Worm (Caenorhabditis elegans) whole organism, young adult: ENCODE results near the gene lido-12.

Source experiments
- B0035.1 ChIP-seq: sonication (generic microtip); optimal IDR thresholded peaks from 2 replicates; lab custom pipeline; 2016; ENCODE audit warnings: missing genetic modification characterization, mild to moderate bottlenecking, missing compliant biosample characterization, missing genotype, missing genetic modification reagents
- F37B4.10 ChIP-seq: fragments of 200-800 bp; sonication (Bioruptor generic); IDR thresholded peaks from 2 replicates; pipeline ENCODE4 v1.3.6; 2022; ENCODE audit warnings: missing genetic modification characterization, missing compliant biosample characterization
- F39B2.1 ChIP-seq: fragments of 200-800 bp; sonication (Bioruptor generic); IDR thresholded peaks from 2 replicates; pipeline ENCODE4 v1.3.6; 2022; ENCODE audit warnings: missing genetic modification reagents, missing genetic modification characterization, missing compliant biosample characterization
- F55B11.4 ChIP-seq: sonication (generic microtip); optimal IDR thresholded peaks from 2 replicates; lab custom pipeline; 2016; ENCODE audit warnings: missing compliant biosample characterization, missing genetic modification characterization, borderline replicate concordance; ENCODE audit not compliant: insufficient read depth
- F57C9.4 ChIP-seq: sonication (generic microtip); optimal IDR thresholded peaks from 2 replicates; lab custom pipeline; 2017; ENCODE audit warnings: mild to moderate bottlenecking, missing genetic modification characterization, missing compliant biosample characterization
- K11D2.4 ChIP-seq: fragments of 200-800 bp; sonication (Bioruptor generic); IDR thresholded peaks from 2 replicates; pipeline ENCODE4 v1.3.6; 2022; ENCODE audit warnings: missing genetic modification reagents, missing genetic modification characterization, missing compliant biosample characterization
- Y53F4B.3 ChIP-seq: fragments of 200-800 bp; sonication (Bioruptor generic); IDR thresholded peaks from 2 replicates; pipeline ENCODE4 v1.3.6; 2022; ENCODE audit warnings: missing genetic modification reagents, missing genetic modification characterization, missing compliant biosample characterization
- Y53G8AR.9 ChIP-seq: fragments of 200-800 bp; sonication (Bioruptor generic); conservative IDR thresholded peaks from 2 replicates; pipeline ENCODE4 v1.3.6; 2022; ENCODE audit warnings: missing genetic modification reagents, missing genetic modification characterization, missing compliant biosample characterization
- Y67H2A.10 ChIP-seq: fragments of 200-800 bp; sonication (Bioruptor generic); conservative IDR thresholded peaks from 2 replicates; pipeline ENCODE4 v1.3.6; 2022; ENCODE audit warnings: missing genetic modification reagents, missing genetic modification characterization, missing compliant biosample characterization
- akir-1 ChIP-seq: fragments of 200-800 bp; sonication (Bioruptor generic); optimal IDR thresholded peaks from 2 replicates; lab custom pipeline; 2018; ENCODE audit warnings: mild to moderate bottlenecking, missing genetic modification characterization, moderate library complexity, missing compliant biosample characterization
- aptf-3 ChIP-seq: fragments of 200-800 bp; sonication (Bioruptor generic); IDR thresholded peaks from 2 replicates; pipeline ENCODE4 v1.3.6; 2022; ENCODE audit warnings: missing genetic modification characterization, missing compliant biosample characterization
- cebp-2 ChIP-seq: fragments of 200-800 bp; sonication (Bioruptor generic); IDR thresholded peaks from 2 replicates; pipeline ENCODE4 v1.3.6; 2022; ENCODE audit warnings: missing genetic modification characterization, missing compliant biosample characterization
- ceh-58 ChIP-seq: fragments of 200-800 bp; sonication (Bioruptor generic); IDR thresholded peaks from 2 replicates; pipeline ENCODE4 v1.3.6; 2022; ENCODE audit warnings: missing genetic modification characterization, missing compliant biosample characterization
- ceh-79 ChIP-seq: sonication (generic microtip); optimal IDR thresholded peaks from 2 replicates; lab custom pipeline; 2017; ENCODE audit warnings: mild to moderate bottlenecking, missing genetic modification characterization, missing compliant biosample characterization
- ceh-91 ChIP-seq: fragments of 200-800 bp; sonication (Bioruptor generic); IDR thresholded peaks from 2 replicates; pipeline ENCODE4 v1.3.6; 2022; ENCODE audit warnings: missing genetic modification reagents, missing genetic modification characterization, missing compliant biosample characterization
- chd-7 ChIP-seq: sonication (generic microtip); optimal IDR thresholded peaks from 2 replicates; lab custom pipeline; 2016; ENCODE audit warnings: mild to moderate bottlenecking, missing genetic modification characterization, moderate library complexity, missing compliant biosample characterization
- efl-1 ChIP-seq: fragments of 150-350 bp; optimal IDR thresholded peaks from 2 replicates; lab custom pipeline; 2014; ENCODE audit warnings: missing biosample characterization, missing genetic modification reagents, missing genetic modification characterization
- egl-18 ChIP-seq: fragments of 200-800 bp; sonication (Bioruptor generic); IDR thresholded peaks from 2 replicates; pipeline ENCODE4 v1.3.6; 2022; ENCODE audit warnings: missing genetic modification reagents, missing genetic modification characterization, missing compliant biosample characterization
- egrh-3 ChIP-seq: fragments of 200-800 bp; sonication (Bioruptor generic); IDR thresholded peaks from 2 replicates; pipeline ENCODE4 v1.3.6; 2022; ENCODE audit warnings: missing genetic modification reagents, missing genetic modification characterization, missing compliant biosample characterization
- ekl-4 ChIP-seq: fragments of 200-800 bp; sonication (Bioruptor generic); IDR thresholded peaks from 2 replicates; pipeline ENCODE4 v1.3.6; 2022; ENCODE audit warnings: missing genetic modification reagents, missing genetic modification characterization, missing compliant biosample characterization
- gei-17 ChIP-seq: fragments of 200-800 bp; sonication (Bioruptor generic); optimal IDR thresholded peaks from 2 replicates; lab custom pipeline; 2018; ENCODE audit warnings: mild to moderate bottlenecking, missing genetic modification characterization, missing compliant biosample characterization
- hmg-1.2 ChIP-seq: fragments of 200-800 bp; sonication (Bioruptor generic); IDR thresholded peaks from 2 replicates; pipeline ENCODE4 v1.3.6; 2022; ENCODE audit warnings: missing genetic modification reagents, missing genetic modification characterization, missing compliant biosample characterization
- hsf-1 ChIP-seq: fragments of 200-800 bp; sonication (Bioruptor generic); IDR thresholded peaks from 2 replicates; pipeline ENCODE4 v1.3.6; 2022; ENCODE audit warnings: missing genetic modification reagents, missing genetic modification characterization, missing compliant biosample characterization
- lin-35 ChIP-seq, 3 experiments: fragments of 150-350 bp in 2 of 3; sonication (generic microtip) in 1 of 3; optimal IDR thresholded peaks; 2 replicates each; lab custom pipeline; 2014 to 2018; ENCODE audit warnings: missing biosample characterization in 3 of 3, missing genetic modification characterization in 3 of 3, missing genetic modification reagents in 3 of 3
- lin-40 ChIP-seq: sonication (generic microtip); optimal IDR thresholded peaks from 2 replicates; lab custom pipeline; 2016; ENCODE audit warnings: missing genetic modification characterization, mild to moderate bottlenecking, missing compliant biosample characterization, missing genotype, missing genetic modification reagents
- lsl-1 ChIP-seq: fragments of 200-800 bp; sonication (Bioruptor generic); optimal IDR thresholded peaks from 2 replicates; lab custom pipeline; 2018; ENCODE audit warnings: mild to moderate bottlenecking, missing genetic modification characterization, moderate library complexity, missing compliant biosample characterization
- lsy-27 ChIP-seq: sonication (generic microtip); optimal IDR thresholded peaks from 2 replicates; lab custom pipeline; 2017; ENCODE audit warnings: missing genetic modification characterization, mild to moderate bottlenecking, missing compliant biosample characterization, antibody characterized with exemption, missing genotype, borderline replicate concordance; ENCODE audit not compliant: insufficient read depth
- mcd-1 ChIP-seq: fragments of 200-800 bp; sonication (Bioruptor generic); IDR thresholded peaks from 2 replicates; pipeline ENCODE4 v1.3.6; 2022; ENCODE audit warnings: missing genetic modification reagents, missing genetic modification characterization, missing compliant biosample characterization
- mel-28 ChIP-seq: sonication (generic microtip); optimal IDR thresholded peaks from 2 replicates; lab custom pipeline; 2016; ENCODE audit warnings: borderline replicate concordance, mild to moderate bottlenecking, missing genetic modification characterization, missing compliant biosample characterization
- mes-4 ChIP-seq: sonication (generic microtip); optimal IDR thresholded peaks from 2 replicates; lab custom pipeline; 2016; ENCODE audit warnings: missing genotype, missing genetic modification characterization, missing compliant biosample characterization
- nhr-120 ChIP-seq: fragments of 200-800 bp; sonication (Bioruptor generic); IDR thresholded peaks from 2 replicates; pipeline ENCODE4 v1.3.6; 2022; ENCODE audit warnings: missing genetic modification characterization, missing compliant biosample characterization
- nhr-27 ChIP-seq: fragments of 200-800 bp; sonication (Bioruptor generic); optimal IDR thresholded peaks from 2 replicates; lab custom pipeline; 2018; ENCODE audit warnings: mild to moderate bottlenecking, missing genetic modification characterization, moderate library complexity, missing compliant biosample characterization
- pbrm-1 ChIP-seq: fragments of 200-800 bp; sonication (Bioruptor generic); IDR thresholded peaks from 2 replicates; pipeline ENCODE4 v1.3.6; 2022; ENCODE audit warnings: missing genetic modification reagents, missing genetic modification characterization, missing compliant biosample characterization
- rcor-1 ChIP-seq: fragments of 200-800 bp; sonication (Bioruptor generic); IDR thresholded peaks from 2 replicates; pipeline ENCODE4 v1.3.6; 2022; ENCODE audit warnings: missing genetic modification reagents, missing genetic modification characterization, missing compliant biosample characterization
- rec-8 ChIP-seq, 2 experiments: sonication (generic microtip); optimal IDR thresholded peaks; 2 replicates each; lab custom pipeline; 2016; ENCODE audit warnings: mild to moderate bottlenecking in 2 of 2, missing genetic modification characterization in 2 of 2, missing genetic modification reagents in 2 of 2, missing genotype in 2 of 2, missing biosample characterization in 1 of 2, missing compliant biosample characterization in 1 of 2, moderate library complexity in 1 of 2
- repo-1 ChIP-seq: sonication (generic microtip); optimal IDR thresholded peaks from 2 replicates; lab custom pipeline; 2017; ENCODE audit warnings: mild to moderate bottlenecking, missing genetic modification characterization, missing compliant biosample characterization
- rpc-1 ChIP-seq, 2 experiments: fragments of 150-350 bp in 1 of 2; sonication (generic microtip) in 1 of 2; optimal IDR thresholded peaks; 2 replicates each; lab custom pipeline; 2014 to 2018; ENCODE audit warnings: missing biosample characterization in 1 of 2, missing genetic modification characterization in 1 of 2, missing genetic modification reagents in 1 of 2, missing genotype in 1 of 2
- sea-2 ChIP-seq: fragments of 200-800 bp; sonication (Bioruptor generic); IDR thresholded peaks from 2 replicates; pipeline ENCODE4 v1.3.6; 2022; ENCODE audit warnings: missing genetic modification characterization, missing compliant biosample characterization
- snpc-1.3 ChIP-seq: sonication (generic microtip); optimal IDR thresholded peaks from 2 replicates; lab custom pipeline; 2017; ENCODE audit warnings: missing genetic modification characterization, mild to moderate bottlenecking, missing compliant biosample characterization, antibody characterized with exemption, moderate library complexity, missing genotype, missing genetic modification reagents; ENCODE audit not compliant: insufficient read depth
- somi-1 ChIP-seq: fragments of 200-800 bp; sonication (Bioruptor generic); optimal IDR thresholded peaks from 2 replicates; lab custom pipeline; 2018; ENCODE audit warnings: mild to moderate bottlenecking, missing genetic modification characterization, missing compliant biosample characterization
- sptf-2 ChIP-seq: fragments of 200-800 bp; sonication (Bioruptor generic); optimal IDR thresholded peaks from 2 replicates; lab custom pipeline; 2018; ENCODE audit warnings: mild to moderate bottlenecking, missing genetic modification characterization, missing compliant biosample characterization
- tbp1 ChIP-seq: fragments of 200-800 bp; sonication (Bioruptor generic); optimal IDR thresholded peaks from 2 replicates; lab custom pipeline; 2018; ENCODE audit warnings: mild to moderate bottlenecking, missing genetic modification characterization, missing compliant biosample characterization
- tbx-9 ChIP-seq: sonication (generic microtip); optimal IDR thresholded peaks from 2 replicates; lab custom pipeline; 2016; ENCODE audit warnings: borderline replicate concordance, missing genetic modification characterization, inconsistent platforms, missing compliant biosample characterization
- unc-62 ChIP-seq: fragments of 150-350 bp; optimal IDR thresholded peaks from 2 replicates; lab custom pipeline; 2014; ENCODE audit warnings: missing biosample characterization, missing genetic modification reagents, missing genetic modification characterization
- ztf-28 ChIP-seq: fragments of 200-800 bp; sonication (Bioruptor generic); IDR thresholded peaks from 2 replicates; pipeline ENCODE4 v1.3.6; 2022; ENCODE audit warnings: missing genetic modification reagents, missing genetic modification characterization, missing compliant biosample characterization

Gene lido-12

DNA sequence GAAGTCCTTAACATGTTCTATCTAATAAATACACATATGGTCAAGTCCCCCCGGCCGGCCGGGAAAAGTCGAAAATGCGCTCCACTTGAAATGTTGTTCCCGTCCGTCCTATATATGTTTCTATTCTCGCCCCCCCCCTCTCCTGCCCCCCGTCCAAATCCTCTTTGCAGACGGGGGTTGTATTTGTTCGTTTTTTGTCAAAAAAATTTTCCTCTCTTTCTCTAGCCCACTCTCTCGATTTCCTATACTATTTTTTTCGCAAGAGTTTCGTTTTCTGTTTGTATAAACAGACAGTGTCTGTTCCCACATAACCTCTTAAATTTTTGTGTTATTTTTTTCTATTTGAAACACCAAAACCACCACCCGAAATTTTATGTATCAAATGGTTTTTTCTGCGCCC, 38.5 kb upstream of the lido-12 start:
- TF ChIP-seq Y53F4B.3 (GFP tag; lab: Robert Waterston, UW) (no peak), hmg-1.2 (GFP tag; lab: Robert Waterston, UW) (peak; percentile 94)
- TF ChIP-seq, all 124 proteins: peak for 1

DNA sequence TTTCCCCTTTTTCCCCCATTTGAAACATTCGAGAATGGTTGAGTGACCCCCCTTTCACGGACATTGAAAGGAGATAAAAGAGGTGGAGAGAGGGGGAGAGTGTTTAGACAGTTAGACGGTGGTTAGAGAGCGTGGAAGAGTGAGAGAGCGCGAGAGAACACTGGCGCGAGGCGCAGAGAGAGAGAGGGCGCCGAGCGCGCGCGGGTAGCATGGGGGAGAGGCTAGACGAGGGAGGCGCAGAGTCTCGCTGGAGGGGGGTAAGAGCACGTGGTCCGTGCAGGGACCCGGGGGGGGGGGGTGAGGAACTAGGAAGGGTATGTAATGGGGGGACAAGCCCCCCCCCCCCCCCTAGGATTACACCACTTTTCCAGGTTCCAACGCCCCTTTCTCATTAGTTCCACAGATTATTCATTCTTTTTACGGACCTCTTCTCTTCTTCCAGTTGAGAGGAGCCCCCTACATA, 31.6 kb upstream of the lido-12 start:
- peak; percentile 92 for TF ChIP-seq lin-40 (tag; lab: Kevin White, UChicago)
- peak; percentile 94 for TF ChIP-seq ekl-4 (GFP tag; lab: Robert Waterston, UW)
- peak; percentile 79; the same call in 1 of the 2 replicates for TF ChIP-seq sea-2
- peak; percentile 85 for TF ChIP-seq gei-17 (GFP tag; lab: Kevin White, UChicago)
- 0 out of 2 replicates have a peak, but pooled peaks have one; percentile 16 for TF ChIP-seq aptf-3 (GFP tag; lab: Robert Waterston, UW)
- no peak for TF ChIP-seq lsy-27
- TF ChIP-seq rec-8 (tag; optimal IDR thresholded peaks at IDR 0.05; lab: Kevin White, UChicago), result no peak
- no peak for TF ChIP-seq nhr-27
- no peak for TF ChIP-seq unc-62 (GFP tag; lab: Kevin White, UChicago)
- TF ChIP-seq B0035.1 (tag; lab: Kevin White, UChicago), result no peak
- TF ChIP-seq ceh-79 (tag; lab: Kevin White, UChicago), result peak; percentile 35
- peak; percentile 99 for TF ChIP-seq chd-7 (tag; lab: Kevin White, UChicago)
- TF ChIP-seq lin-35 (GFP tag; optimal IDR thresholded peaks at IDR 0.05; lab: Kevin White, UChicago), result peak in 1 of 3 experiments; percentile 83
- peak; percentile 97 for TF ChIP-seq pbrm-1 (GFP tag; lab: Robert Waterston, UW)
- TF ChIP-seq tbx-9, result no peak
- no peak for TF ChIP-seq F39B2.1 (GFP tag; lab: Robert Waterston, UW)
- TF ChIP-seq mel-28, result peak; percentile 36
- TF ChIP-seq egl-18, result peak; percentile 91
- TF ChIP-seq lsl-1 (GFP tag; lab: Kevin White, UChicago), result no peak
- TF ChIP-seq efl-1 (GFP tag; lab: Kevin White, UChicago), result no peak
- TF ChIP-seq Y67H2A.10 (GFP tag; lab: Robert Waterston, UW), result peak; percentile 59; the same call in 1 of the 2 replicates
- TF ChIP-seq nhr-120 (GFP tag; lab: Robert Waterston, UW), result 0 out of 2 replicates have a peak, but pooled peaks have one; percentile 87
- peak; percentile 96 for TF ChIP-seq somi-1 (GFP tag; lab: Kevin White, UChicago)
- TF ChIP-seq tbp1 (GFP tag; lab: Kevin White, UChicago), result peak; percentile 65
- TF ChIP-seq snpc-1.3 (tag; lab: Kevin White, UChicago), result no peak
- peak; percentile 91 for TF ChIP-seq repo-1 (tag; lab: Kevin White, UChicago)
- peak; percentile 83 for TF ChIP-seq hsf-1 (GFP tag; lab: Robert Waterston, UW)
- TF ChIP-seq F57C9.4 (tag; lab: Kevin White, UChicago), result peak; percentile 73
- TF ChIP-seq ceh-58 (GFP tag; lab: Robert Waterston, UW), result no peak
- peak; percentile 78; the same call in 1 of the 2 replicates for TF ChIP-seq cebp-2 (GFP tag; lab: Robert Waterston, UW)
- peak; percentile 62; the same call in 1 of the 2 replicates for TF ChIP-seq rcor-1 (GFP tag; lab: Robert Waterston, UW)
- peak; percentile 97 for TF ChIP-seq K11D2.4
- TF ChIP-seq Y53G8AR.9, result peak; percentile 85
- no peak for TF ChIP-seq mes-4 (tag; lab: Kevin White, UChicago)
- TF ChIP-seq akir-1 (GFP tag; lab: Kevin White, UChicago), result peak; percentile 73
- no peak for TF ChIP-seq rpc-1 (optimal IDR thresholded peaks at IDR 0.05; lab: Kevin White, UChicago)
- TF ChIP-seq rpc-1 (tag; optimal IDR thresholded peaks at IDR 0.05; lab: Kevin White, UChicago), result no peak
- TF ChIP-seq sptf-2 (GFP tag; lab: Kevin White, UChicago), result peak; percentile 4
- no peak for TF ChIP-seq ztf-28 (GFP tag; lab: Robert Waterston, UW)
- TF ChIP-seq F55B11.4, result no peak
- no peak for TF ChIP-seq ceh-91
- TF ChIP-seq F37B4.10 (GFP tag; lab: Robert Waterston, UW), result 0 out of 2 replicates have a peak, but pooled peaks have one; percentile 27
- peak; percentile 95 for TF ChIP-seq mcd-1 (GFP tag; lab: Robert Waterston, UW)
- TF ChIP-seq egrh-3 (GFP tag; lab: Robert Waterston, UW), result peak; percentile 100
